Worm (Caenorhabditis elegans) whole organism, early embryonic: Measurements from ENCODE around the gene F37C12.10.

ENCODE experiments used
- B0310.2 ChIP-seq: sonication (generic microtip); optimal IDR thresholded peaks from 2 replicates; lab custom pipeline; 2016; ENCODE audit warnings: mild to moderate bottlenecking, missing genetic modification characterization, missing compliant biosample characterization
- F13C5.2 ChIP-seq: sonication (generic microtip); optimal IDR thresholded peaks from 2 replicates; lab custom pipeline; 2017; ENCODE audit warnings: mild to moderate bottlenecking, missing genetic modification characterization, inconsistent platforms, missing compliant biosample characterization
- aly-1 ChIP-seq: sonication (generic microtip); optimal IDR thresholded peaks from 2 replicates; lab custom pipeline; 2016; ENCODE audit warnings: missing genetic modification characterization, missing compliant biosample characterization
- ama-1 ChIP-seq: fragments of 150-350 bp; optimal IDR thresholded peaks from 2 replicates; lab custom pipeline; 2014
- ceh-13 ChIP-seq: fragments of 200-800 bp; sonication (Bioruptor generic); optimal IDR thresholded peaks from 2 replicates; lab custom pipeline; 2018; ENCODE audit warnings: mild to moderate bottlenecking, missing genetic modification characterization, missing compliant biosample characterization
- ceh-36 ChIP-seq: sonication (generic microtip); optimal IDR thresholded peaks from 2 replicates; lab custom pipeline; 2016; ENCODE audit warnings: missing genetic modification characterization, inconsistent platforms, missing compliant biosample characterization
- ets-7 ChIP-seq: sonication (generic microtip); optimal IDR thresholded peaks from 2 replicates; lab custom pipeline; 2016; ENCODE audit warnings: missing genotype, missing genetic modification characterization, missing compliant biosample characterization
- flt-1 ChIP-seq: fragments of 200-800 bp; sonication (Bioruptor generic); IDR thresholded peaks from 2 replicates; pipeline ENCODE4 v1.3.6; 2022; ENCODE audit warnings: missing genetic modification characterization, missing compliant biosample characterization
- hmbx-1 ChIP-seq: sonication (generic microtip); optimal IDR thresholded peaks from 2 replicates; lab custom pipeline; 2016; ENCODE audit warnings: mild to moderate bottlenecking, missing genetic modification characterization, missing compliant biosample characterization
- hmg-4 ChIP-seq: fragments of 200-800 bp; sonication (Bioruptor generic); optimal IDR thresholded peaks from 2 replicates; lab custom pipeline; 2018; ENCODE audit warnings: mild to moderate bottlenecking, missing genetic modification characterization, missing compliant biosample characterization
- hnd-1 ChIP-seq: sonication (generic microtip); optimal IDR thresholded peaks from 2 replicates; lab custom pipeline; 2016; ENCODE audit warnings: missing genetic modification characterization, missing compliant biosample characterization
- pes-1 ChIP-seq: fragments of 200-800 bp; sonication (Bioruptor generic); IDR thresholded peaks from 2 replicates; pipeline ENCODE4 v1.3.6; 2022; ENCODE audit warnings: missing genetic modification reagents, missing genetic modification characterization, missing compliant biosample characterization
- scrt-1 ChIP-seq: fragments of 200-800 bp; sonication (Bioruptor generic); IDR thresholded peaks from 2 replicates; pipeline ENCODE4 v1.3.6; 2022; ENCODE audit warnings: missing genetic modification characterization, missing compliant biosample characterization
- sea-1 ChIP-seq: fragments of 200-800 bp; sonication (Bioruptor generic); conservative IDR thresholded peaks from 2 replicates; pipeline ENCODE4 v1.3.6; 2022; ENCODE audit warnings: missing genetic modification characterization, missing compliant biosample characterization
- tbx-11 ChIP-seq: fragments of 200-800 bp; sonication (Bioruptor generic); IDR thresholded peaks from 2 replicates; pipeline ENCODE4 v1.3.6; 2022; ENCODE audit warnings: missing genetic modification characterization, missing compliant biosample characterization
- tbx-37 ChIP-seq: fragments of 200-800 bp; sonication (Bioruptor generic); conservative IDR thresholded peaks from 2 replicates; pipeline ENCODE4 v1.3.6; 2022; ENCODE audit warnings: missing genetic modification reagents, missing genetic modification characterization, missing compliant biosample characterization
- tra-4 ChIP-seq: sonication (generic microtip); optimal IDR thresholded peaks from 2 replicates; lab custom pipeline; 2017; ENCODE audit warnings: missing genetic modification characterization, missing compliant biosample characterization

F37C12.10 gene

DNA sequence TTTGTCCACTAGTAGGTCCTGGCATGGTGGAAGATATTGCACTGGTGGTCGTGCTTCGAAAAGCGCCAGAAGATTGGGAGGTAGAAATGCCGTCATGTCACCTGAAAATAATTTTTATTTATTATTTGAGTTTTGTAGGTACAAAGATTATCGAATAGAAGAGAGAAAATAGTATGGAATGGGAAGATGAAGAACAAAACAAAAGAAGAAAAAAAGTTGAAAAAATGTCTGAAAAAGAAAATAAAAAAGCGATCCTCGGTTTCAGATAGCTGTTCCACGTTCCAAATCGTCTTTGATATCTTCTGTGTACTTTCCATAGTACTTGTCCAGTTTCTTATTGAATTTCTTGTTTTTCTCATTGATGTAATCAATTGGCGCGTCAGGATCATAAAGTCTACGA lies 27.1 kb downstream of the F37C12.10 start, which contains the start of gene rnp-7:
Gene rnp-7, minus strand, starts transcription at position 101 of the 400 bp plus-strand sequence.
- TF ChIP-seq B0310.2 (tag; lab: Kevin White, UChicago): no peak
- TF ChIP-seq ceh-13 (GFP tag; lab: Kevin White, UChicago): no peak
- TF ChIP-seq hmg-4 (GFP tag; lab: Kevin White, UChicago): no peak
- no peak for TF ChIP-seq ets-7 (tag; lab: Kevin White, UChicago)
- no peak for TF ChIP-seq aly-1
- no peak for TF ChIP-seq tbx-11 (GFP tag; lab: Robert Waterston, UW)
- no peak for TF ChIP-seq scrt-1 (GFP tag; lab: Robert Waterston, UW)
- TF ChIP-seq hmbx-1: no peak
- no peak for TF ChIP-seq hnd-1 (tag; lab: Kevin White, UChicago)
- no peak for TF ChIP-seq F13C5.2 (tag; lab: Kevin White, UChicago)
- no peak for TF ChIP-seq sea-1 (GFP tag; lab: Robert Waterston, UW)
- TF ChIP-seq ama-1 (lab: Kevin White, UChicago): no peak
- no peak for TF ChIP-seq tra-4
- TF ChIP-seq pes-1 (GFP tag; lab: Robert Waterston, UW): no peak

DNA sequence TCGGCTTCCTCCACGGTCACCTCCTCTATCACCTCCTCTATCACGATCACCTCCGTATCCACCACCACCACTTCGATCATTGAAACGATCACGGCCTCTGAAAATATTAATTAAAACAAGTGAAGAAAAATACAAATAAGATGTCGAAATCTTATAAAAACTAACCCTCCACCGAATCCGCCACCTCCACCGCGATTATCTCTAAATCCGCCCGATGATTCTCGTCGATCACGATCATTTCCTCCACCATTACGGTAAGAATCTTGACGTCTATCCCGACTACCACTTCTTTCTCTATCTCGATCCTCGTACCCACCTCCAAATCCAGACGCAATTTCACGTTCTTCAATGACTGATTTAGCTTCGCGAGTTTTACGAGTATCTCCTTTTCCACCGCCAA lies 28.9 kb downstream of the F37C12.10 start:
- TF ChIP-seq B0310.2 (tag; lab: Kevin White, UChicago) (no peak), tbx-11 (GFP tag; lab: Robert Waterston, UW) (no peak), hmg-4 (GFP tag; lab: Kevin White, UChicago) (no peak), flt-1 (GFP tag; lab: Robert Waterston, UW) (no peak), pes-1 (GFP tag; lab: Robert Waterston, UW) (no peak), ceh-36 (tag; lab: Kevin White, UChicago) (no peak), scrt-1 (GFP tag; lab: Robert Waterston, UW) (no peak), ets-7 (tag; lab: Kevin White, UChicago) (no peak), sea-1 (GFP tag; lab: Robert Waterston, UW) (no peak)

DNA sequence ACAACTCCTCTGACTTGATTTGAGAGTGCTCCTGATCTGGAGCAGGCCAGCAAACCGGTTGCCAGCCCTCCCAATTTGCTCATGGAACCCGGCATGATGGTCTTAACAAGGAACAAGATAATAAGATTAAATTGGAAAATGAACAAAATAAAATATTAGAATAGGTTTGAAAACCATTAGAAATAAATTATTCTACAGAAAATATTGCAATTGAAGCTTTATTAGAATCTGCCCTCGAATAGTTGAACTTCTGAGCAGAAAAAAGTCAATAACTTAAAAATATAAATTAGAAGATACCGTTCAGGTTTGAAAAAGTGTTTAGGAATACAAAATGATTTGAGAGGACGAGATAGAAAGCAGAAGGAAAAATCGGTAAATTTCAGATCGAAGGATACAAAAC lies 29.5 kb downstream of the F37C12.10 start, which contains the start of gene nuo-4:
Gene nuo-4, minus strand, starts transcription at position 101 of the 400 bp plus-strand sequence.
- TF ChIP-seq ama-1 (lab: Kevin White, UChicago): no peak
- no peak for TF ChIP-seq tra-4
- TF ChIP-seq tbx-11 (GFP tag; lab: Robert Waterston, UW): no peak
- no peak for TF ChIP-seq ets-7 (tag; lab: Kevin White, UChicago)
- TF ChIP-seq ceh-13 (GFP tag; lab: Kevin White, UChicago): no peak
- no peak for TF ChIP-seq aly-1
- TF ChIP-seq B0310.2 (tag; lab: Kevin White, UChicago): no peak
- no peak for TF ChIP-seq pes-1 (GFP tag; lab: Robert Waterston, UW)
- TF ChIP-seq hmbx-1: no peak
- no peak for TF ChIP-seq scrt-1 (GFP tag; lab: Robert Waterston, UW)
- TF ChIP-seq hnd-1 (tag; lab: Kevin White, UChicago): no peak
- no peak for TF ChIP-seq flt-1 (GFP tag; lab: Robert Waterston, UW)

DNA sequence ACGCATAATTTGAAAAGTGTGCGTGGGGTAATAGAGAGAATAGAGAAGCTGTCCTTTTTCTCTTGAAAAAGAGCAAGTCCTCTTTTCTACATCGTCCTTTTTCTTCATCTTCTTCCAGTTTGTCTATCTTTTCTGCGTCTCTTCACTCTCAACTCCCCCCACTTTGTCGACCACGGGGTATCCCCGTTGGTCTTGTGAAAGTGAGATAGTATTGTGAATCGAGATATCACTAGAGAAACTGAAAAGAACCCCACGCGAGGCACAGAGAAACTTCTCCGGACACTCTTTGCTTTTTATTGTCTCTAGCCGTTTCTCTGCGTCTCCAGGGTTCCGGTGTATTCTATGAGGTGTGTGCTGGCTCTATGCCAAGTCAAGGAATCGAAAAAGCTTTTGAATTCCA lies 32.6 kb downstream of the F37C12.10 start:
- TF ChIP-seq hmg-4 (GFP tag; lab: Kevin White, UChicago) (peak; percentile 2), flt-1 (GFP tag; lab: Robert Waterston, UW) (peak; percentile 3; the same call in 1 of the 2 replicates), ets-7 (tag; lab: Kevin White, UChicago) (no peak), tbx-37 (no peak), scrt-1 (GFP tag; lab: Robert Waterston, UW) (no peak), B0310.2 (tag; lab: Kevin White, UChicago) (no peak), hmbx-1 (no peak), ama-1 (lab: Kevin White, UChicago) (no peak), hnd-1 (tag; lab: Kevin White, UChicago) (no peak), tbx-11 (GFP tag; lab: Robert Waterston, UW) (no peak), pes-1 (GFP tag; lab: Robert Waterston, UW) (no peak), aly-1 (no peak), ceh-36 (tag; lab: Kevin White, UChicago) (no peak), tra-4 (no peak), ceh-13 (GFP tag; lab: Kevin White, UChicago) (no peak), sea-1 (GFP tag; lab: Robert Waterston, UW) (0 out of 2 replicates have a peak, but pooled peaks have one; percentile 28), F13C5.2 (tag; lab: Kevin White, UChicago) (peak; percentile 70)

DNA sequence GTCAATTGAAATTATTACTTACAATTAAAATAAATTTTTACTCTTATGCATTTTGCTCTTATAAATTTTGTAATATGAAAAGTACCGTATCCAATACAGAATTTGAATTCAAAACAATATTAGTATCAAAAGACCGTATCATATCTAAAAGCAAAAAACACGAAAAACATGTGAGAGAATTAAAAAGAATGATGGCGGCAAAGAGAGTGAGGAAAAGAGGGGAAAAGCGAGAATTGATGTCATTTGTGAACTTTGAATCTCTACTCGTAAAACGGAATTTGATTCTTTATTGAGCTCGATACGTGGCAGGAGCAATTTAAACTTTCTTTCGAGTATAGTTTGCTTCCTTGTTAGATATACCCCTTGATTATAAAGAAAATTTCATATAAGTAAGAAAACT lies 33.7 kb downstream of the F37C12.10 start:
- TF ChIP-seq F13C5.2 (tag; lab: Kevin White, UChicago) (no peak), pes-1 (GFP tag; lab: Robert Waterston, UW) (no peak), B0310.2 (tag; lab: Kevin White, UChicago) (no peak), sea-1 (GFP tag; lab: Robert Waterston, UW) (no peak)

DNA sequence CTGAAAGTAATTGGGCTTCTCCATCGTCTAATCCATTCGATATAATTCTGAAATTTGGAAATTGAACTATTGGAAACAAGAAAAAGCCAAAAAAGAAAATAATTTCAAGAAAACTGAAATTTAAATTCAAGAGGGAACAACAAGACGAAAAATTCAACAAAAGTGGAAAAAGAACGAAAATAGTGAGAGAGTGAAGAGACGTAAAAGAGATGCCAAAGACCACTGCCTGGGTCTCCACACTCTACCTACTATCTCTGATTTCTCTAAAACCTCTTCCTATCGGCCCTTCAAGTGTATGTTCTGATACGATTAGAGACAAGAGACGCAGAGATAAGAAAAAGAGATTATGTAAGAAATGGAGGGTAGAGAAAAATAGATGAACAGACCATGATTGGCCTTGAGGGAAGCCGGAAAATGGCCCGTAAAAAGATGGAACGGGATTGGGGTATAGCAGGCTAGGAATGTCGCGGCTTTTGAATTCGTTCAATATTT lies 34.4 kb downstream of the F37C12.10 start, which contains the start of gene ogt-1:
Gene ogt-1, minus strand, starts transcription at position 51 of the 492 bp plus-strand sequence.
- TF ChIP-seq flt-1 (GFP tag; lab: Robert Waterston, UW) (no peak), hnd-1 (tag; lab: Kevin White, UChicago) (no peak), F13C5.2 (tag; lab: Kevin White, UChicago) (peak; percentile 32), tbx-11 (GFP tag; lab: Robert Waterston, UW) (no peak), pes-1 (GFP tag; lab: Robert Waterston, UW) (no peak), hmg-4 (GFP tag; lab: Kevin White, UChicago) (peak; percentile 25), aly-1 (no peak), scrt-1 (GFP tag; lab: Robert Waterston, UW) (no peak), tbx-37 (no peak), tra-4 (no peak)

DNA sequence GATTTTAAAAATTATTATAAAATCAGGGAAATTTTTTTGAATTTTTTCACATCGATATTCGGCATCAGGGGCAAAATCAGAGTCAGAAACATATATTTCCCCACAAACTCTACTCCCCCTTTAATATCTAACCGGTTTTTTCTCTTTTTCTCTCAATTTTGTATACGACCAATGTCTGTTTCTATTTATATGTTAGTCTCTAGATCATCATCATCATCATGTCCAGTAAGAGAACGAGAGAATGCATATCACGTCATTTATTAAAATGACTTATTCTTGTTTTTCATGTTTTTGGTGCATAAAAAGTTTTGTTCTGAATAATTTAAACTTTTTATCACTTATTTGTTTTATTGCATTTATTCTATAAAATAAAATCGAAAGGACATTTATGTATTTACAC lies 35.6 kb downstream of the F37C12.10 start:
- TF ChIP-seq ceh-36 (tag; lab: Kevin White, UChicago) (no peak), tbx-11 (GFP tag; lab: Robert Waterston, UW) (no peak), ama-1 (lab: Kevin White, UChicago) (no peak), aly-1 (no peak), sea-1 (GFP tag; lab: Robert Waterston, UW) (no peak), pes-1 (GFP tag; lab: Robert Waterston, UW) (no peak), hnd-1 (tag; lab: Kevin White, UChicago) (no peak), tbx-37 (no peak), ets-7 (tag; lab: Kevin White, UChicago) (no peak), F13C5.2 (tag; lab: Kevin White, UChicago) (no peak), B0310.2 (tag; lab: Kevin White, UChicago) (no peak), tra-4 (no peak), ceh-13 (GFP tag; lab: Kevin White, UChicago) (no peak), scrt-1 (GFP tag; lab: Robert Waterston, UW) (no peak), hmbx-1 (no peak)
